Fruit fly (Drosophila melanogaster) whole organism, wandering third instar larva: ENCODE measurements around the gene PsGEF.

Source experiments
- Abd-B ChIP-seq: fragments of >200 bp; optimal IDR thresholded peaks from 2 replicates; lab custom pipeline; 2017; ENCODE audit warnings: missing biosample characterization, missing genetic modification characterization
- CG32264 ChIP-seq: fragments of 200-800 bp; sonication (Bioruptor generic); optimal IDR thresholded peaks from 2 replicates; lab custom pipeline; 2016; ENCODE audit warnings: missing biosample characterization, missing genetic modification characterization
- CrebA ChIP-seq: fragments of 200-800 bp; sonication (Bioruptor generic); optimal IDR thresholded peaks from 2 replicates; lab custom pipeline; 2016; ENCODE audit warnings: missing biosample characterization, mild to moderate bottlenecking, missing genetic modification characterization, borderline replicate concordance
- Dfd ChIP-seq: fragments of >200 bp; optimal IDR thresholded peaks from 2 replicates; lab custom pipeline; 2017; ENCODE audit warnings: missing biosample characterization, missing genetic modification characterization
- Dif ChIP-seq: fragments of 200-275, 200-300 bp; sonication (Bioruptor generic); optimal IDR thresholded peaks from 2 replicates; lab custom pipeline; 2018; ENCODE audit warnings: missing biosample characterization, missing genetic modification characterization; ENCODE audit not compliant: partially characterized antibody
- GATAd ChIP-seq: sonication (Bioruptor generic); optimal IDR thresholded peaks from 2 replicates; lab custom pipeline; 2016; ENCODE audit warnings: missing biosample characterization, missing genetic modification characterization
- HLH106 ChIP-seq: fragments of 200-800 bp; optimal IDR thresholded peaks from 3 replicates; lab custom pipeline; 2019; ENCODE audit warnings: missing biosample characterization, mild to moderate bottlenecking, missing genetic modification characterization, moderate library complexity
- Hnf4 ChIP-seq: fragments of 200-800 bp; sonication (Bioruptor generic); optimal IDR thresholded peaks from 2 replicates; lab custom pipeline; 2016; ENCODE audit warnings: missing biosample characterization, mild to moderate bottlenecking, missing genetic modification characterization
- Jra ChIP-seq: sonication (Bioruptor generic); optimal IDR thresholded peaks from 2 replicates; lab custom pipeline; 2016; ENCODE audit warnings: missing biosample characterization, missing genetic modification characterization
- Mio ChIP-seq: sonication (Bioruptor generic); optimal IDR thresholded peaks from 2 replicates; lab custom pipeline; 2016; ENCODE audit warnings: missing biosample characterization, missing genetic modification characterization
- Myc ChIP-seq: fragments of >200 bp; optimal IDR thresholded peaks from 2 replicates; lab custom pipeline; 2017
- N ChIP-seq: fragments of >200 bp; optimal IDR thresholded peaks from 2 replicates; lab custom pipeline; 2018; ENCODE audit warnings: missing biosample characterization, missing external identifiers, missing genetic modification characterization
- OdsH ChIP-seq: fragments of 200-800 bp; sonication (Bioruptor generic); optimal IDR thresholded peaks from 2 replicates; lab custom pipeline; 2016; ENCODE audit warnings: missing biosample characterization, mild to moderate bottlenecking, missing genetic modification characterization
- Rel ChIP-seq, 2 experiments: fragments of 200-800 bp; sonication (Bioruptor generic) in 1 of 2; optimal IDR thresholded peaks; 2 replicates in 1 of 2; 3 replicates in 1 of 2; lab custom pipeline; 2016 to 2019; ENCODE audit warnings: mild to moderate bottlenecking in 2 of 2, missing biosample characterization in 2 of 2, missing genetic modification characterization in 2 of 2, moderate library complexity in 1 of 2
- Sp1 ChIP-seq: fragments of 200-800 bp; sonication (Bioruptor generic); optimal IDR thresholded peaks from 3 replicates; lab custom pipeline; 2019; ENCODE audit warnings: missing biosample characterization, mild to moderate bottlenecking, missing genetic modification characterization, moderate library complexity
- Vsx2 ChIP-seq: fragments of 200-300, 225-300 bp; sonication (Bioruptor generic); optimal IDR thresholded peaks from 2 replicates; lab custom pipeline; 2018; ENCODE audit warnings: missing biosample characterization, missing genetic modification characterization; ENCODE audit not compliant: partially characterized antibody
- br ChIP-seq: fragments of 200-800 bp; sonication (Bioruptor generic); optimal IDR thresholded peaks from 2 replicates; lab custom pipeline; 2016; ENCODE audit warnings: missing biosample characterization, missing genetic modification characterization
- brk ChIP-seq: fragments of 200-800 bp; sonication (Bioruptor generic); optimal IDR thresholded peaks from 2 replicates; lab custom pipeline; 2016; ENCODE audit warnings: missing biosample characterization, mild to moderate bottlenecking, missing genetic modification characterization
- dl ChIP-seq, 2 experiments: fragments of 175-275, 200-275 bp in 1 of 2; fragments of 200-275 bp in 1 of 2; sonication (Bioruptor generic); optimal IDR thresholded peaks; lab custom pipeline; 2018; ENCODE audit warnings: mild to moderate bottlenecking in 2 of 2, missing biosample characterization in 2 of 2, missing genetic modification characterization in 2 of 2, moderate library complexity in 2 of 2; ENCODE audit not compliant: partially characterized antibody in 2 of 2, insufficient read depth in 1 of 2
- dsf ChIP-seq: sonication (Bioruptor generic); optimal IDR thresholded peaks from 2 replicates; lab custom pipeline; 2016; ENCODE audit warnings: missing biosample characterization, missing genetic modification characterization, borderline replicate concordance
- ey ChIP-seq: fragments of 200-800 bp; sonication (Bioruptor generic); optimal IDR thresholded peaks from 2 replicates; lab custom pipeline; 2016; ENCODE audit warnings: missing biosample characterization, missing genetic modification characterization
- foxo ChIP-seq, 2 experiments: fragments of 200-800 bp; sonication (Bioruptor generic); optimal IDR thresholded peaks; 2 replicates in 1 of 2; 3 replicates in 1 of 2; lab custom pipeline; 2016 to 2017; ENCODE audit warnings: missing biosample characterization in 2 of 2, missing genetic modification characterization in 2 of 2
- fru ChIP-seq: fragments of 200-800 bp; sonication (Bioruptor generic); optimal IDR thresholded peaks from 3 replicates; lab custom pipeline; 2016; ENCODE audit warnings: missing biosample characterization, mild to moderate bottlenecking, missing genetic modification characterization
- h ChIP-seq: fragments of 200-800 bp; sonication (Bioruptor generic); optimal IDR thresholded peaks from 3 replicates; lab custom pipeline; 2016; ENCODE audit warnings: missing biosample characterization, mild to moderate bottlenecking, missing genetic modification characterization
- lola ChIP-seq: fragments of >200 bp; optimal IDR thresholded peaks from 2 replicates; lab custom pipeline; 2017; ENCODE audit warnings: missing biosample characterization, missing genetic modification characterization
- pan ChIP-seq: fragments of >200 bp; optimal IDR thresholded peaks from 2 replicates; lab custom pipeline; 2017
- psq ChIP-seq: fragments of 200-800 bp; sonication (Bioruptor generic); optimal IDR thresholded peaks from 3 replicates; lab custom pipeline; 2017; ENCODE audit warnings: missing biosample characterization, mild to moderate bottlenecking, missing genetic modification characterization, moderate library complexity
- rgr ChIP-seq: fragments of 200-800 bp; sonication (Bioruptor generic); optimal IDR thresholded peaks from 3 replicates; lab custom pipeline; 2016; ENCODE audit warnings: missing biosample characterization, mild to moderate bottlenecking, missing genetic modification characterization
- sage ChIP-seq: fragments of 200-800 bp; sonication (Bioruptor generic); optimal IDR thresholded peaks from 2 replicates; lab custom pipeline; 2016; ENCODE audit warnings: missing biosample characterization, mild to moderate bottlenecking, missing genetic modification characterization
- sv ChIP-seq: fragments of 200-800 bp; sonication (Bioruptor generic); optimal IDR thresholded peaks from 3 replicates; lab custom pipeline; 2016; ENCODE audit warnings: missing biosample characterization, missing genetic modification characterization
- usp ChIP-seq: fragments of >200 bp; optimal IDR thresholded peaks from 2 replicates; lab custom pipeline; 2017; ENCODE audit warnings: missing biosample characterization, missing genetic modification characterization
- woc ChIP-seq: sonication (Bioruptor generic); optimal IDR thresholded peaks from 2 replicates; lab custom pipeline; 2016; ENCODE audit warnings: missing biosample characterization, mild to moderate bottlenecking, missing genetic modification characterization

The PsGEF gene

dm6 chrX:2334556-2335137 is 52.8 kb downstream of the PsGEF start, which contains the start of gene Ilp6:
Ilp6 (minus strand) TSS chrX:2334658.
- TF ChIP-seq CG32264 (GFP tag; lab: Kevin White, UChicago) (no peak), lola (GFP tag; lab: Kevin White, UChicago) (no peak), dl (GFP tag; optimal IDR thresholded peaks at IDR 0.05; lab: Kevin White, UChicago; ENCODE audit: insufficient read depth in 1 of 2, partially characterized antibody in 2 of 2) (no peak), h (GFP tag; lab: Kevin White, UChicago) (peak; percentile 20), dsf (GFP tag; lab: Kevin White, UChicago) (no peak), Rel (GFP tag; optimal IDR thresholded peaks at IDR 0.05; lab: Kevin White, UChicago) (peak; percentile 54), Rel (tag; optimal IDR thresholded peaks at IDR 0.05; lab: Kevin White, UChicago) (peak; percentile 48), Mio (GFP tag; lab: Kevin White, UChicago) (no peak), br (GFP tag; lab: Kevin White, UChicago) (no peak), woc (GFP tag; lab: Kevin White, UChicago) (no peak), N (no peak), Hnf4 (GFP tag; lab: Kevin White, UChicago) (peak; percentile 87), brk (GFP tag; lab: Kevin White, UChicago) (no peak), CrebA (no peak), Sp1 (GFP tag; lab: Kevin White, UChicago) (peak; percentile 19), Vsx2 (no peak), Abd-B (GFP tag; lab: Kevin White, UChicago) (no peak), usp (GFP tag; lab: Kevin White, UChicago) (no peak)

DNA sequence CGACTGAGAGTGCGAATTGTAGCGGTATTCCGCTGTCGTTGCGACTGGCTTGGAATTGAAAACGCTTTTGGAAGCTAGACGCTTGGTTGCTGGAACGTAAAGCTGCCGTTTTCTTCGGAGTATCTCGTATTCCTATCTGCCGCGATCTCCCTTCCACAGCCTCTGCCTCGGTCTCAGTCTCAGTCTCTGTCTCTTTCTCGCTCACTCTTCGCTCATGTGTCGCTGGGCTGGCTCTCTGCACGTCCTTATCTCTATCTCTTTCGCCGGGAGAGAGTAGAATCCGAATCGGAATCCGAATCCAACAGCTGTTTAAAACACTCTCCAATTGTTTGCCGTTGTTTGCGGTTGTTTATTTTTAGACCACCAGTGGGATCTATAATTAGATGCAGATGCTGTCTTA is 53.4 kb downstream of the PsGEF start:
- TF ChIP-seq dl (GFP tag; optimal IDR thresholded peaks at IDR 0.05; lab: Kevin White, UChicago; ENCODE audit: insufficient read depth in 1 of 2, partially characterized antibody in 2 of 2) (peak in 1 of 2 experiments; percentile 30), Dif (GFP tag; lab: Kevin White, UChicago) (peak; percentile 17), HLH106 (no peak)

DNA sequence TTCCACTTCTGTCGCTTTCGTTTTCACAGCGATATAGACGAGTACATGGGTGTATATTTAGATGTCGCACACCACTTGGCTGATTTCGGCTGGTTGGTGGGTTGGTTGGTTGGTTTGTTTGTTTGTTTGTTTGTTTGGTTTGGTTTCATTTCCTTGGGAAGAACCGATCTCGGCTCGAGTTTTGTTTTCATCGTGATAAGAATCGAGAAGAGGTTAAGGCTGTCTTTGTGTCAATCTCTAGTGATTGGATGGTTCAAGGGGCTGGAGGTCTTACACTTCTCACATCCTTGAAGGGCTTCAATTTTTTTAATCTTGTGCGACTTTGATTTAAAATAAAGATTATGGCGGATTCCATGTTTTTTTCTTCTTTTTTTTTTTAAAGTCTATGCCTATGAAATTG is 54.7 kb downstream of the PsGEF start:
- TF ChIP-seq lola (GFP tag; lab: Kevin White, UChicago) (no peak), Rel (GFP tag; optimal IDR thresholded peaks at IDR 0.05; lab: Kevin White, UChicago) (no peak), Rel (tag; optimal IDR thresholded peaks at IDR 0.05; lab: Kevin White, UChicago) (peak; percentile 78)

dm6 chrX:2329312-2329711 is 58.2 kb downstream of the PsGEF start:
- TF ChIP-seq psq (GFP tag; lab: Kevin White, UChicago), result peak; percentile 61
- TF ChIP-seq ey, result peak; percentile 82
- peak; percentile 64 for TF ChIP-seq Sp1 (GFP tag; lab: Kevin White, UChicago)
- peak; percentile 75 for TF ChIP-seq rgr (GFP tag; lab: Kevin White, UChicago)
- TF ChIP-seq HLH106, result peak; percentile 62
- peak; percentile 78 for TF ChIP-seq br (GFP tag; lab: Kevin White, UChicago)
- TF ChIP-seq Hnf4 (GFP tag; lab: Kevin White, UChicago), result peak; percentile 77
- TF ChIP-seq Myc (lab: Kevin White, UChicago), result no peak
- TF ChIP-seq sv (GFP tag; lab: Kevin White, UChicago), result peak; percentile 67
- TF ChIP-seq Rel (GFP tag; optimal IDR thresholded peaks at IDR 0.05; lab: Kevin White, UChicago), result no peak
- no peak for TF ChIP-seq Rel (tag; optimal IDR thresholded peaks at IDR 0.05; lab: Kevin White, UChicago)
- TF ChIP-seq pan (lab: Kevin White, UChicago), result no peak
- no peak for TF ChIP-seq h (GFP tag; lab: Kevin White, UChicago)
- TF ChIP-seq fru, result peak; percentile 82
- TF ChIP-seq woc (GFP tag; lab: Kevin White, UChicago), result peak; percentile 57
- TF ChIP-seq usp (GFP tag; lab: Kevin White, UChicago), result no peak
- peak in 1 of 2 experiments; percentile 80 for TF ChIP-seq foxo (GFP tag; optimal IDR thresholded peaks at IDR 0.05; lab: Kevin White, UChicago)
- no peak for TF ChIP-seq CG32264 (GFP tag; lab: Kevin White, UChicago)
- TF ChIP-seq brk (GFP tag; lab: Kevin White, UChicago), result no peak
- TF ChIP-seq OdsH (GFP tag; lab: Kevin White, UChicago), result peak; percentile 73
- no peak for TF ChIP-seq Dfd
- peak; percentile 64 for TF ChIP-seq Jra (GFP tag; lab: Kevin White, UChicago)
- peak; percentile 14 for TF ChIP-seq sage (GFP tag; lab: Kevin White, UChicago)
- no peak for TF ChIP-seq GATAd (GFP tag; lab: Kevin White, UChicago)
- TF ChIP-seq, all 38 proteins: peak for 14
